Worm (Caenorhabditis elegans) whole organism, L2 larva: ENCODE measurements around the gene cey-4.

Experiments used
- ZK546.5 ChIP-seq: sonication (generic microtip); optimal IDR thresholded peaks from 2 replicates; lab custom pipeline; 2017; ENCODE audit warnings: missing biosample characterization, missing genetic modification characterization
- aly-2 ChIP-seq: fragments of 150-350 bp; optimal IDR thresholded peaks from 2 replicates; lab custom pipeline; 2014; ENCODE audit warnings: missing biosample characterization, missing genetic modification characterization
- nhr-12 ChIP-seq: fragments of 150-350 bp; optimal IDR thresholded peaks from 2 replicates; lab custom pipeline; 2014; ENCODE audit warnings: missing biosample characterization, missing genetic modification characterization

DNA sequence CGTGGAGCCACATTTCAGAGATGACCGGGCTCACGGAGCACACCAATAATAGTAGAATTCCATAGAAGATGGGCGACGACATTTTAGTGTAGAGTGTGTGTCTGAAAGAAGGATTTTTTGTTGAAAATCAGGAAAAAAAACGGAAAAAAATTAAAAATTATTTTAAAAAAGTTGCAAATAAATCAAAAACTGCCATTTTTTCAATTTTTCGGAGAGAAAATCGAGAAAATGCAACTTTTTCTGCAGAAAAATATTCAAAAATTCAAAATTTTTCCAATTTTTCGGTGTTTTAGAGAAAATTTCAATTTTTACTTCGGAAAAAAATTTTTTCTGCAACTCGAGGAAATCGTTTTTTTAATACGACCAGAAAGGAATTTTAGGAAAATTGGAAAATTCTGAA is 11.6 kb upstream of the cey-4 start, which contains the start of gene C44B9.3:
- TF ChIP-seq nhr-12 (no peak), ZK546.5 (tag; lab: Kevin White, UChicago) (no peak), aly-2 (tag; lab: Kevin White, UChicago) (no peak)
